Worm (Caenorhabditis elegans): ENCODE measurements around the gene nhr-150.

ce11 chrV:15516476-15516875 is 35.2 kb upstream of the nhr-150 start:
- TF ChIP-seq ama-1 (optimal IDR thresholded peaks at IDR 0.05): no peak
- no peak for TF ChIP-seq hnd-1 (tag; optimal IDR thresholded peaks at IDR 0.05)
- TF ChIP-seq hmg-4 (GFP tag; optimal IDR thresholded peaks at IDR 0.05): no peak
- no peak for TF ChIP-seq sea-1 (GFP tag; conservative IDR thresholded peaks at IDR 0.05)
- TF ChIP-seq ceh-36 (tag; optimal IDR thresholded peaks at IDR 0.05): no peak
- no peak for TF ChIP-seq aly-1 (tag; optimal IDR thresholded peaks at IDR 0.05)
- TF ChIP-seq flt-1 (GFP tag; IDR thresholded peaks at IDR 0.05): no peak
- TF ChIP-seq scrt-1 (GFP tag; IDR thresholded peaks at IDR 0.05): no peak
- no peak for TF ChIP-seq tbx-11 (GFP tag; IDR thresholded peaks at IDR 0.05)
- TF ChIP-seq tbx-37 (GFP tag; conservative IDR thresholded peaks at IDR 0.05): no peak
- no peak for TF ChIP-seq hmbx-1 (tag; optimal IDR thresholded peaks at IDR 0.05)
- no peak for TF ChIP-seq F13C5.2 (tag; optimal IDR thresholded peaks at IDR 0.05)
- no peak for TF ChIP-seq tra-4 (tag; optimal IDR thresholded peaks at IDR 0.05)
- no peak for TF ChIP-seq ceh-13 (GFP tag; optimal IDR thresholded peaks at IDR 0.05)
